Worm (Caenorhabditis elegans): Measurements from ENCODE around the gene str-31.
A peak's percentile ranks its signal among the peaks of the same experiment; 100 is the strongest.
"Not testable (repeated sequence)": the region's sequence is repeated elsewhere in the genome, so short reads cannot be mapped to it uniquely, and the experiment has no call there.

The str-31 gene

DNA sequence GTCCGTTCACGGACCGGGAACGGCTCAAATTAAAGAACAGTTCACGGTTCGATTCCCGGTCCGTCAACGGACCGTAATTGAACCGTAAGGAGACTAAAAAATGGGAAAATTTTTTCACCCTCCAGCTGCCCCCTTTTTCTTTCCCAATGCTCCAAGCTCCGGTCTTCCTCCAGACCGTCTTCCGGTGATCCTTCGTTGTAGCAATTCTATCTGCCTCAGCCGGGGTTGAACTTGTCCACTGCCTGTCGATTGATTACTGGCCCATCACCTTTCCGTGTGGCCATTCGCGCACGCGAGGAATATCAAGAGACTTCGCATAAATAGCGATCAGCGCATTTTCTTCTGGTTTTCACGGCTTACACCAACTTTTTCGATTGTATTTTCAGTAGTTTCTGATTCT, 40.0 kb upstream of the str-31 start:
- TF ChIP-seq F57A8.1 (GFP tag; optimal IDR thresholded peaks at IDR 0.05) (peak; percentile 36), sea-2 (GFP tag; IDR thresholded peaks at IDR 0.05) (peak; percentile 51; the same call in 1 of the 2 replicates), T07F8.4 (tag; optimal IDR thresholded peaks at IDR 0.05) (peak; percentile 43), aptf-3 (GFP tag; IDR thresholded peaks at IDR 0.05) (peak; percentile 93), aptf-2 (GFP tag; conservative IDR thresholded peaks at IDR 0.05) (peak; percentile 78), mcd-1 (GFP tag; IDR thresholded peaks at IDR 0.05) (peak; percentile 67), ceh-91 (GFP tag; IDR thresholded peaks at IDR 0.05) (peak; percentile 47; the same call in 1 of the 2 replicates), rcor-1 (GFP tag; IDR thresholded peaks at IDR 0.05) (peak; percentile 78), let-526 (GFP tag; IDR thresholded peaks at IDR 0.05) (peak; percentile 72; the same call in 1 of the 2 replicates), madf-8 (GFP tag; conservative IDR thresholded peaks at IDR 0.05) (peak; percentile 43), ztf-22 (GFP tag; optimal IDR thresholded peaks at IDR 0.05) (peak; percentile 10), pbrm-1 (GFP tag; IDR thresholded peaks at IDR 0.05) (peak; percentile 69), madf-3 (GFP tag; IDR thresholded peaks at IDR 0.05) (peak; percentile 63; the same call in 1 of the 2 replicates), him-1 (tag; optimal IDR thresholded peaks at IDR 0.05) (peak; percentile 45), ztf-18 (tag; optimal IDR thresholded peaks at IDR 0.05) (peak; percentile 30), nfya-2 (GFP tag; IDR thresholded peaks at IDR 0.05) (0 out of 2 replicates have a peak, but pooled peaks have one; percentile 23), F52B5.7 (tag; optimal IDR thresholded peaks at IDR 0.05) (peak; percentile 50), B0261.1 (tag; optimal IDR thresholded peaks at IDR 0.05) (peak; percentile 62), ceh-100 (GFP tag; IDR thresholded peaks at IDR 0.05) (peak; percentile 27; the same call in 1 of the 2 replicates), die-1 (tag; optimal IDR thresholded peaks at IDR 0.05) (peak; percentile 59), rpc-1 (optimal IDR thresholded peaks at IDR 0.05) (peak; percentile 53), rpc-1 (tag; optimal IDR thresholded peaks at IDR 0.05) (peak; percentile 73), athp-1 (tag; optimal IDR thresholded peaks at IDR 0.05) (peak; percentile 47), Y95B8A.8 (GFP tag; IDR thresholded peaks at IDR 0.05) (peak; percentile 73), nhr-120 (GFP tag; IDR thresholded peaks at IDR 0.05) (peak; percentile 72; the same call in 1 of the 2 replicates), bed-1 (GFP tag; IDR thresholded peaks at IDR 0.05) (peak; percentile 84; the same call in 1 of the 2 replicates), hmg-20 (GFP tag; IDR thresholded peaks at IDR 0.05) (peak; percentile 36; the same call in 1 of the 2 replicates), cebp-2 (GFP tag; IDR thresholded peaks at IDR 0.05) (0 out of 2 replicates have a peak, but pooled peaks have one; percentile 71), ceh-40 (GFP tag; IDR thresholded peaks at IDR 0.05) (peak; percentile 77; the same call in 1 of the 2 replicates), D2030.7 (GFP tag; IDR thresholded peaks at IDR 0.05) (peak; percentile 87), ztf-28 (GFP tag; IDR thresholded peaks at IDR 0.05) (peak; percentile 71; the same call in 1 of the 2 replicates), egl-18 (GFP tag; IDR thresholded peaks at IDR 0.05) (0 out of 2 replicates have a peak, but pooled peaks have one; percentile 57), ztf-25 (GFP tag; IDR thresholded peaks at IDR 0.05) (peak; percentile 74; the same call in 1 of the 2 replicates), Y53F4B.3 (GFP tag; IDR thresholded peaks at IDR 0.05) (peak; percentile 62; the same call in 1 of the 2 replicates), mxl-1 (tag; optimal IDR thresholded peaks at IDR 0.05) (peak; percentile 47), lag-1 (GFP tag; IDR thresholded peaks at IDR 0.05) (0 out of 2 replicates have a peak, but pooled peaks have one; percentile 59), lin-54 (GFP tag; optimal IDR thresholded peaks at IDR 0.05) (peak; percentile 57), B0019.2 (GFP tag; conservative IDR thresholded peaks at IDR 0.05) (peak; percentile 53; the same call in 1 of the 2 replicates), attf-6 (GFP tag; IDR thresholded peaks at IDR 0.05) (peak; percentile 49), ekl-4 (GFP tag; IDR thresholded peaks at IDR 0.05) (peak; percentile 83; the same call in 1 of the 2 replicates), ceh-58 (GFP tag; IDR thresholded peaks at IDR 0.05) (peak; percentile 81; the same call in 1 of the 2 replicates), C17E4.6 (GFP tag; IDR thresholded peaks at IDR 0.05) (peak; percentile 70), F39B2.1 (GFP tag; IDR thresholded peaks at IDR 0.05) (0 out of 2 replicates have a peak, but pooled peaks have one; percentile 38), lin-26 (GFP tag; IDR thresholded peaks at IDR 0.05) (peak; percentile 97), hsf-1 (GFP tag; IDR thresholded peaks at IDR 0.05) (peak; percentile 87), cebp-1 (GFP tag; IDR thresholded peaks at IDR 0.05) (peak; percentile 36; the same call in 1 of the 2 replicates), nhr-90 (tag; optimal IDR thresholded peaks at IDR 0.05) (peak; percentile 58), hmg-1.2 (GFP tag; IDR thresholded peaks at IDR 0.05) (peak; percentile 57)
- not testable (repeated sequence) for TF ChIP-seq cebp-1 (tag; optimal IDR thresholded peaks at IDR 0.05)
